Fruit fly (Drosophila melanogaster) whole organism, adult: ENCODE results near the gene CG17598.

Source experiments
- CG14711 ChIP-seq: fragments of 200-800 bp; sonication (Bioruptor generic); optimal IDR thresholded peaks from 2 replicates; lab custom pipeline; 2018; ENCODE audit warnings: missing biosample characterization, mild to moderate bottlenecking, missing genetic modification characterization, moderate library complexity
- CG1620 ChIP-seq: fragments of 200-800 bp; sonication (Bioruptor generic); optimal IDR thresholded peaks from 2 replicates; lab custom pipeline; 2016; ENCODE audit warnings: missing biosample characterization, missing genetic modification characterization
- Clk ChIP-seq: fragments of 200-800 bp; sonication (Bioruptor generic); optimal IDR thresholded peaks from 2 replicates; lab custom pipeline; 2017; ENCODE audit warnings: missing biosample characterization, missing genetic modification characterization
- Crg-1 ChIP-seq: fragments of 200-800 bp; sonication (Bioruptor generic); optimal IDR thresholded peaks from 2 replicates; lab custom pipeline; 2016; ENCODE audit warnings: missing biosample characterization, missing genetic modification characterization
- Mnt ChIP-seq: fragments of 200-800 bp; sonication (Bioruptor generic); optimal IDR thresholded peaks from 2 replicates; lab custom pipeline; 2016; ENCODE audit warnings: missing biosample characterization, mild to moderate bottlenecking, missing genetic modification characterization
- ovo ChIP-seq: fragments of 200-800 bp; sonication (Bioruptor generic); optimal IDR thresholded peaks from 2 replicates; lab custom pipeline; 2016; ENCODE audit warnings: missing biosample characterization, missing genetic modification characterization
- pad ChIP-seq: fragments of 200-800 bp; sonication (Bioruptor generic); optimal IDR thresholded peaks from 3 replicates; lab custom pipeline; 2017; ENCODE audit warnings: missing biosample characterization, missing genetic modification characterization, mild to moderate bottlenecking, moderate library complexity, missing genetic modification reagents
- toe ChIP-seq: fragments of 200-800 bp; sonication (Bioruptor generic); optimal IDR thresholded peaks from 2 replicates; lab custom pipeline; 2016; ENCODE audit warnings: missing biosample characterization, missing genetic modification characterization

DNA sequence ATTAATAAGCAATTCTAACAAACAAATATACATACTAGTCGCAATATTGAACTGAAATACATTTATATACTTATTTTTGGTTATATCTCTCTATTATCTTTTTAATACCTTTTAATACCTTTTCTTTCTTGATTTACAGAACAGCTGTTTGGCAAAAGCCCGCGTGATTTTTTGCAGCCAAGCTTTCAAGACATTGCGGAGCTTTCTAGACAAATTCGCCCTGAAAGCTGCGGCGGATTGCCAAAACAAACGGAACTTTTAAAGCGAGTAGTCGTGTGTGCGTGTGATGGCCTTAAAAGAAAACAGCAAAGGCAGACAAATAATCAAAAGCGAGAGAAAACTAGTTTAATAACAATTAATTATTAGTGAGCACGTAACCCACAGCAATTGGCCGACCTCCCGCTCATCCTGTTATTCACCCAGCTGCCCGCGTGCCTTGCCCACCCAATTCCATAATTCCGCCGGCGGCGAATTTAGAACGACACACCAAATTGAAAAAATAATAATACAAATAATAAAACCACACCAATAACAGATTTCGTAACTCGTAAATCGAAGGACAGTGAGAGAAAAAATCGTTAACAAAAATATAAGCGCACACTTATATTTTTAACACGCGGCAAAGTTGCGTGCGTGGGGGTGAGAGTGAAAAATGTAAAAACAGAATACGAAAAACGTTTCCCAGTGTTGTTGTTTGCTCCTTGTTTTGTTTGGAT lies 53.1 kb downstream of the CG17598 start:
- TF ChIP-seq pad (GFP tag; lab: Kevin White, UChicago) (no peak), Mnt (GFP tag; lab: Kevin White, UChicago) (no peak), CG14711 (tag; lab: Kevin White, UChicago) (no peak), CG1620 (no peak), ovo (GFP tag; lab: Kevin White, UChicago) (no peak), Clk (no peak), toe (GFP tag; lab: Kevin White, UChicago) (no peak), Crg-1 (GFP tag; lab: Kevin White, UChicago) (no peak)
